Worm (Caenorhabditis elegans) whole organism, early embryonic: Measurements from ENCODE around the gene W06F12.3.

Experiments
- B0310.2 ChIP-seq: sonication (generic microtip); optimal IDR thresholded peaks from 2 replicates; lab custom pipeline; 2016; ENCODE audit warnings: mild to moderate bottlenecking, missing genetic modification characterization, missing compliant biosample characterization
- F13C5.2 ChIP-seq: sonication (generic microtip); optimal IDR thresholded peaks from 2 replicates; lab custom pipeline; 2017; ENCODE audit warnings: mild to moderate bottlenecking, missing genetic modification characterization, inconsistent platforms, missing compliant biosample characterization
- flt-1 ChIP-seq: fragments of 200-800 bp; sonication (Bioruptor generic); IDR thresholded peaks from 2 replicates; pipeline ENCODE4 v1.3.6; 2022; ENCODE audit warnings: missing genetic modification characterization, missing compliant biosample characterization
- scrt-1 ChIP-seq: fragments of 200-800 bp; sonication (Bioruptor generic); IDR thresholded peaks from 2 replicates; pipeline ENCODE4 v1.3.6; 2022; ENCODE audit warnings: missing genetic modification characterization, missing compliant biosample characterization

DNA sequence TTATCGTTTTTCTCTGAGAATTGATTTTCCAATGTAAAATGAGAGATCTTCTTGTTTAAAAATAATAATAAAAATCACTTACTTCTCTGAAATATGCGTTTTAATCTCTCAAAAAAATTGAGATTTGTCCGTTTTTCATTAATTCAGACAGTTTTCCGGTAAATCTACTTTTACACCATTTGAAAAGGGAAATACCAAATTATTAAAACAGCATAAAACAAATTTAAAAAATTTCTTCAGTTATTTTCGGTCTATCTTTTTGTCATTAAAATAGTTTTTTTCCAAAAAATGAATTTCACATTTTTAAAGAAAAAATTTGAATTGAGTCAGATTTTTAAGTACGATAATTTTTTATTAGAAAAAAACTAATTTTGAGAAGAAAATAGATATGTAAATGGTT is 44.0 kb downstream of the W06F12.3 start:
- TF ChIP-seq B0310.2 (no peak), scrt-1 (no peak), F13C5.2 (tag; lab: Kevin White, UChicago) (no peak), flt-1 (GFP tag; lab: Robert Waterston, UW) (no peak)
